Fruit fly (Drosophila melanogaster): ENCODE results near the gene Nepl21.

- TF ChIP-seq CG33017 (tag; optimal IDR thresholded peaks at IDR 0.05) (no peak), tj (GFP tag; optimal IDR thresholded peaks at IDR 0.05) (no peak), Clk (GFP tag; optimal IDR thresholded peaks at IDR 0.05) (no peak), CG11617 (GFP tag; optimal IDR thresholded peaks at IDR 0.05) (no peak), CG12768 (GFP tag; optimal IDR thresholded peaks at IDR 0.05) (no peak), Crg-1 (GFP tag; optimal IDR thresholded peaks at IDR 0.05) (no peak), bab1 (GFP tag; optimal IDR thresholded peaks at IDR 0.05) (no peak), CG14711 (tag; optimal IDR thresholded peaks at IDR 0.05) (no peak), CG7045 (GFP tag; optimal IDR thresholded peaks at IDR 0.05) (no peak)
Measured at dm6 chr3R:28903392-28903791, 19.9 kb downstream of the Nepl21 start.
